Fruit fly (Drosophila melanogaster) whole organism, embryonic: ENCODE measurements around the gene CG14961.
A peak's percentile ranks its signal among the peaks of the same experiment; 100 is the strongest.

ENCODE experiments used
- Atf6 ChIP-seq: fragments of 200-800 bp; sonication (Bioruptor generic); IDR thresholded peaks from 2 replicates; pipeline ENCODE4 v1.3.6; 2022; ENCODE audit warnings: missing biosample characterization, missing genetic modification characterization
- Awh ChIP-seq: fragments of 200-800 bp; sonication (Bioruptor generic); IDR thresholded peaks from 2 replicates; pipeline ENCODE4, ENCODE4 v1.3.6; 2022; ENCODE audit warnings: missing biosample characterization, missing genetic modification characterization
- CG11504 ChIP-seq: fragments of 200-800 bp; sonication (Bioruptor generic); optimal IDR thresholded peaks from 3 replicates; lab custom pipeline; 2019; ENCODE audit warnings: missing biosample characterization, mild to moderate bottlenecking, missing genetic modification characterization, moderate library complexity
- CG12391 ChIP-seq: fragments of 200-800 bp; sonication (Bioruptor generic); optimal IDR thresholded peaks from 3 replicates; lab custom pipeline; 2018; ENCODE audit warnings: missing biosample characterization, mild to moderate bottlenecking, missing genetic modification characterization, moderate library complexity
- CG12659 ChIP-seq: fragments of 200-800 bp; sonication (Bioruptor generic); optimal IDR thresholded peaks from 3 replicates; lab custom pipeline; 2017; ENCODE audit warnings: mild to moderate bottlenecking, missing biosample characterization, missing genetic modification reagents, missing genetic modification characterization
- CG12769 ChIP-seq: fragments of 200-800 bp; sonication (Bioruptor generic); optimal IDR thresholded peaks from 2 replicates; lab custom pipeline; 2019; ENCODE audit warnings: missing biosample characterization, mild to moderate bottlenecking, missing genetic modification characterization, moderate library complexity
- CG13424 ChIP-seq: fragments of 200-800 bp; sonication (Bioruptor generic); optimal IDR thresholded peaks from 2 replicates; lab custom pipeline; 2019; ENCODE audit warnings: missing biosample characterization, mild to moderate bottlenecking, missing genetic modification characterization, moderate library complexity
- CG14441 ChIP-seq: fragments of 200-800 bp; sonication (Bioruptor generic); IDR thresholded peaks from 2 replicates; pipeline ENCODE4 v1.3.6; 2022; ENCODE audit warnings: missing biosample characterization, missing genetic modification characterization
- CG15269 ChIP-seq: fragments of 200-800 bp; sonication (Bioruptor generic); optimal IDR thresholded peaks from 2 replicates; lab custom pipeline; 2018; ENCODE audit warnings: missing biosample characterization, mild to moderate bottlenecking, missing genetic modification characterization, moderate library complexity
- CG2120 ChIP-seq: fragments of 200-800 bp; sonication (Bioruptor generic); optimal IDR thresholded peaks from 3 replicates; lab custom pipeline; 2016; ENCODE audit warnings: missing biosample characterization, missing genetic modification characterization
- CG2199 ChIP-seq: fragments of 200-800 bp; sonication (Bioruptor generic); IDR thresholded peaks from 3 replicates; pipeline ENCODE4 v1.3.6; 2022; ENCODE audit warnings: missing biosample characterization, missing genetic modification characterization
- CG2678 ChIP-seq: fragments of 200-800 bp; sonication (Bioruptor generic); optimal IDR thresholded peaks from 3 replicates; lab custom pipeline; 2019; ENCODE audit warnings: missing biosample characterization, mild to moderate bottlenecking, missing genetic modification characterization, moderate library complexity
- CG32532 ChIP-seq: fragments of 200-800 bp; sonication (Bioruptor generic); IDR thresholded peaks from 2 replicates; pipeline ENCODE4 v1.3.6; 2022; ENCODE audit warnings: missing biosample characterization, missing genetic modification characterization
- CG32772 ChIP-seq: fragments of 200-800 bp; sonication (Bioruptor generic); IDR thresholded peaks from 2 replicates; pipeline ENCODE4 v1.3.6; 2022; ENCODE audit warnings: missing biosample characterization, missing genetic modification characterization
- CG8290 ChIP-seq, 3 experiments: fragments of 200-800 bp; sonication (Bioruptor generic); optimal IDR thresholded peaks; 2 replicates each; lab custom pipeline; 2016 to 2019; ENCODE audit warnings: missing biosample characterization in 3 of 3, missing genetic modification characterization in 3 of 3, mild to moderate bottlenecking in 2 of 3, moderate library complexity in 1 of 3
- CG9797 ChIP-seq: fragments of 200-800 bp; sonication (Bioruptor generic); optimal IDR thresholded peaks from 3 replicates; lab custom pipeline; 2018; ENCODE audit warnings: missing biosample characterization, mild to moderate bottlenecking, missing genetic modification characterization
- HHEX ChIP-seq: fragments of 200-800 bp; sonication (Bioruptor generic); optimal IDR thresholded peaks from 3 replicates; lab custom pipeline; 2017; ENCODE audit warnings: missing biosample characterization, mild to moderate bottlenecking, missing genetic modification characterization, missing genetic modification reagents
- Hr51 ChIP-seq, 2 experiments: fragments of 200-800 bp; sonication (Bioruptor generic); optimal IDR thresholded peaks; 2 replicates in 1 of 2; 3 replicates in 1 of 2; lab custom pipeline; 2016 to 2018; ENCODE audit warnings: missing biosample characterization in 2 of 2, missing genetic modification characterization in 2 of 2, mild to moderate bottlenecking in 1 of 2, moderate library complexity in 1 of 2
- Med ChIP-seq: fragments of 200-800 bp; sonication (Bioruptor generic); peaks from one replicate; lab custom pipeline; 2016; ENCODE audit warnings: missing biosample characterization, missing genetic modification characterization, mild to moderate bottlenecking, inconsistent platforms, moderate library complexity
- Pdp1 ChIP-seq, 2 experiments: fragments of 200-800 bp; sonication (Bioruptor generic); optimal IDR thresholded peaks; 3 replicates each; lab custom pipeline; 2016; ENCODE audit warnings: missing biosample characterization in 2 of 2, missing genetic modification characterization in 2 of 2, mild to moderate bottlenecking in 1 of 2, moderate library complexity in 1 of 2
- Ptx1 ChIP-seq: fragments of 200-800 bp; sonication (Bioruptor generic); IDR thresholded peaks from 2 replicates; pipeline ENCODE4 v1.3.6; 2022; ENCODE audit warnings: missing biosample characterization, missing genetic modification characterization
- Vsx1 ChIP-seq: fragments of 200-800 bp; sonication (Bioruptor generic); optimal IDR thresholded peaks from 2 replicates; lab custom pipeline; 2017; ENCODE audit warnings: missing biosample characterization, mild to moderate bottlenecking, missing genetic modification characterization, missing genetic modification reagents
- bowl ChIP-seq: fragments of 200-800 bp; sonication (Bioruptor generic); IDR thresholded peaks from 2 replicates; pipeline ENCODE4 v1.3.6; 2022; ENCODE audit warnings: missing biosample characterization, missing genetic modification characterization
- chinmo ChIP-seq: fragments of 200-800 bp; sonication (Bioruptor generic); IDR thresholded peaks from 4 replicates; pipeline ENCODE4 v1.3.6; 2022; ENCODE audit warnings: missing biosample characterization, missing genetic modification characterization; ENCODE audit not compliant: partially characterized antibody
- dmrt99B ChIP-seq: fragments of 200-800 bp; sonication (Bioruptor generic); optimal IDR thresholded peaks from 2 replicates; lab custom pipeline; 2018; ENCODE audit warnings: missing biosample characterization, mild to moderate bottlenecking, missing genetic modification characterization, moderate library complexity
- dysf ChIP-seq: fragments of 200-800 bp; sonication (Bioruptor generic); IDR thresholded peaks from 3 replicates; pipeline ENCODE4 v1.3.6; 2022; ENCODE audit warnings: missing biosample characterization, missing genetic modification characterization
- fd96Cb ChIP-seq: fragments of 200-800 bp; sonication (Bioruptor generic); optimal IDR thresholded peaks from 2 replicates; lab custom pipeline; 2018; ENCODE audit warnings: missing biosample characterization, mild to moderate bottlenecking, missing genetic modification characterization, moderate library complexity
- gem ChIP-seq: fragments of 200-800 bp; sonication (Bioruptor generic); optimal IDR thresholded peaks from 2 replicates; lab custom pipeline; 2019; ENCODE audit warnings: missing biosample characterization, mild to moderate bottlenecking, missing genetic modification characterization, moderate library complexity
- grau ChIP-seq: fragments of 200-800 bp; optimal IDR thresholded peaks from 3 replicates; lab custom pipeline; 2019; ENCODE audit warnings: missing biosample characterization, mild to moderate bottlenecking, missing genetic modification characterization, moderate library complexity
- gsb ChIP-seq: fragments of 200-800 bp; sonication (Bioruptor generic); IDR thresholded peaks from 2 replicates; pipeline ENCODE4 v1.3.6; 2022; ENCODE audit warnings: missing biosample characterization, missing genetic modification characterization
- lab ChIP-seq: fragments of 200-800 bp; sonication (Bioruptor generic); optimal IDR thresholded peaks from 3 replicates; lab custom pipeline; 2017; ENCODE audit warnings: missing biosample characterization, missing genetic modification characterization, mild to moderate bottlenecking, moderate library complexity, missing genetic modification reagents
- prd ChIP-seq, 3 experiments: fragments of >200 bp in 2 of 3; fragments of 200-800 bp in 1 of 3; sonication (Bioruptor generic) in 1 of 3; optimal IDR thresholded peaks in 2 of 3; IDR thresholded peaks in 1 of 3; 2 replicates in 2 of 3; 3 replicates in 1 of 3; pipeline versions ENCODE4 v1.3.6 to Lab custom; 2017 to 2022; ENCODE audit warnings: missing biosample characterization in 1 of 3, missing genetic modification characterization in 1 of 3
- row ChIP-seq: fragments of 200-800 bp; sonication (Bioruptor generic); IDR thresholded peaks from 3 replicates; pipeline ENCODE4 v1.3.6; 2022; ENCODE audit warnings: missing biosample characterization, missing genetic modification characterization
- seq ChIP-seq: fragments of 200-800 bp; sonication (Bioruptor generic); IDR thresholded peaks from 2 replicates; pipeline ENCODE4 v1.3.6; 2022; ENCODE audit warnings: missing biosample characterization, missing genetic modification characterization
- slbo ChIP-seq: fragments of 200-800 bp; sonication (Bioruptor generic); IDR thresholded peaks from 2 replicates; pipeline ENCODE4 v1.3.6; 2022; ENCODE audit warnings: missing biosample characterization, missing genetic modification characterization
- sqz ChIP-seq: fragments of 200-800 bp; sonication (Bioruptor generic); optimal IDR thresholded peaks from 3 replicates; lab custom pipeline; 2018; ENCODE audit warnings: missing biosample characterization, mild to moderate bottlenecking, missing genetic modification characterization
- stc ChIP-seq: fragments of 200-800 bp; sonication (Bioruptor generic); IDR thresholded peaks from 2 replicates; pipeline ENCODE4 v1.3.6; 2022; ENCODE audit warnings: missing biosample characterization, missing genetic modification characterization
- vvl ChIP-seq: fragments of 200-800 bp; sonication (Bioruptor generic); IDR thresholded peaks from 2 replicates; pipeline ENCODE4 v1.3.6; 2022; ENCODE audit warnings: missing biosample characterization, missing genetic modification characterization

Gene CG14961

dm6 chr3L:3339695-3340226 lies 9.9 kb downstream of the CG14961 start:
- peak; percentile 25 for TF ChIP-seq CG13424 (tag; lab: Kevin White, UChicago)
- TF ChIP-seq CG2678 (tag; lab: Kevin White, UChicago), result peak; percentile 20
- peak; percentile 54 for TF ChIP-seq seq (GFP tag; lab: Robert Waterston, UW)
- no peak for TF ChIP-seq CG2199 (GFP tag; lab: Robert Waterston, UW)
- TF ChIP-seq CG14441 (GFP tag; lab: Robert Waterston, UW), result 0 out of 2 replicates have a peak, but pooled peaks have one; percentile 22
- no peak for TF ChIP-seq sqz (GFP tag; lab: Kevin White, UChicago)
- TF ChIP-seq Pdp1 (GFP tag; optimal IDR thresholded peaks at IDR 0.05; lab: Kevin White, UChicago), result peak in 1 of 2 experiments; percentile 56
- TF ChIP-seq chinmo (GFP tag; lab: Robert Waterston, UW), result 0 out of 4 replicates have a peak, but pooled peaks have one; percentile 17
- TF ChIP-seq CG32532 (GFP tag; lab: Robert Waterston, UW), result peak; percentile 16; the same call in 1 of the 2 replicates
- no peak for TF ChIP-seq HHEX (GFP tag; lab: Kevin White, UChicago)
- TF ChIP-seq Med (GFP tag; lab: Kevin White, UChicago), result peak; percentile 58
- peak; percentile 7 for TF ChIP-seq CG12391 (tag; lab: Kevin White, UChicago)
- TF ChIP-seq CG15269 (tag; lab: Kevin White, UChicago), result peak; percentile 45
- TF ChIP-seq grau (tag; lab: Kevin White, UChicago), result peak; percentile 72
- peak; percentile 32; the same call in 1 of the 2 replicates for TF ChIP-seq gsb (GFP tag; lab: Robert Waterston, UW)
- TF ChIP-seq stc (GFP tag; lab: Robert Waterston, UW), result 0 out of 2 replicates have a peak, but pooled peaks have one; percentile 44
- TF ChIP-seq Vsx1 (GFP tag; lab: Kevin White, UChicago), result no peak
- peak; percentile 19 for TF ChIP-seq CG11504
- TF ChIP-seq Awh (GFP tag; lab: Robert Waterston, UW), result no peak
- TF ChIP-seq slbo (GFP tag; lab: Robert Waterston, UW), result peak; percentile 55
- peak; percentile 37; the same call in 1 of the 2 replicates for TF ChIP-seq Atf6 (GFP tag; lab: Robert Waterston, UW)
- TF ChIP-seq bowl (GFP tag; lab: Robert Waterston, UW), result no peak
- peak; percentile 3 for TF ChIP-seq CG12659 (GFP tag; lab: Kevin White, UChicago)
- peak; percentile 16 for TF ChIP-seq gem (tag; lab: Kevin White, UChicago)
- no peak for TF ChIP-seq CG32772 (GFP tag; lab: Robert Waterston, UW)
- 0 out of 2 replicates have a peak, but pooled peaks have one; percentile 13 for TF ChIP-seq Ptx1
- peak in 1 of 2 experiments; percentile 35 for TF ChIP-seq Hr51 (GFP tag; optimal IDR thresholded peaks at IDR 0.05; lab: Kevin White, UChicago)
- 0 out of 3 replicates have a peak, but pooled peaks have one; percentile 34 for TF ChIP-seq dysf
- no peak for TF ChIP-seq prd (optimal IDR thresholded peaks at IDR 0.05; lab: Kevin White, UChicago)
- 0 out of 3 replicates have a peak, but pooled peaks have one; percentile 9 for TF ChIP-seq prd (GFP tag; IDR thresholded peaks at IDR 0.05; lab: Robert Waterston, UW)
- no peak for TF ChIP-seq CG8290 (GFP tag; optimal IDR thresholded peaks at IDR 0.05; lab: Kevin White, UChicago)
- peak in 1 of 2 experiments; percentile 38 for TF ChIP-seq CG8290 (tag; optimal IDR thresholded peaks at IDR 0.05; lab: Kevin White, UChicago)
- no peak for TF ChIP-seq fd96Cb (tag; lab: Kevin White, UChicago)
- TF ChIP-seq CG12769 (tag; lab: Kevin White, UChicago), result peak; percentile 15
- peak; percentile 56 for TF ChIP-seq row (GFP tag; lab: Robert Waterston, UW)
- TF ChIP-seq CG9797, result no peak
- peak; percentile 0 for TF ChIP-seq dmrt99B
- TF ChIP-seq vvl, result 0 out of 2 replicates have a peak, but pooled peaks have one; percentile 19
- TF ChIP-seq CG2120 (GFP tag; lab: Kevin White, UChicago), result peak; percentile 46
- peak; percentile 37 for TF ChIP-seq lab (GFP tag; lab: Kevin White, UChicago)
